Worm (Caenorhabditis elegans): Measurements from ENCODE around the gene magu-4.

ce11 chrIV:10007758-10008157, 1.8 kb upstream of the magu-4 start:
- TF ChIP-seq mml-1 (tag; optimal IDR thresholded peaks at IDR 0.05) (no peak), unc-39 (tag; optimal IDR thresholded peaks at IDR 0.05) (no peak), ceh-9 (tag; optimal IDR thresholded peaks at IDR 0.05) (no peak), R02D3.7 (tag; optimal IDR thresholded peaks at IDR 0.05) (no peak), fkh-10 (GFP tag; optimal IDR thresholded peaks at IDR 0.05) (no peak), nhr-12 (tag; optimal IDR thresholded peaks at IDR 0.05) (no peak), nhr-237 (tag; optimal IDR thresholded peaks at IDR 0.05) (no peak), elt-2 (tag; optimal IDR thresholded peaks at IDR 0.05) (no peak), nfya-1 (tag; optimal IDR thresholded peaks at IDR 0.05; ENCODE audit: insufficient read depth) (no peak), ztf-4 (tag; optimal IDR thresholded peaks at IDR 0.05) (no peak), pqm-1 (tag; optimal IDR thresholded peaks at IDR 0.05) (no peak)
